Worm (Caenorhabditis elegans) whole organism, mixed stage, embryonic: Measurements from ENCODE around the gene unc-17.

ENCODE experiments used
- elt-1 ChIP-seq: sonication (generic microtip); optimal IDR thresholded peaks from 2 replicates; lab custom pipeline; 2017; ENCODE audit warnings: missing genetic modification characterization, mild to moderate bottlenecking, missing compliant biosample characterization, antibody characterized with exemption, moderate library complexity, borderline replicate concordance; ENCODE audit not compliant: insufficient read depth
- mab-5 ChIP-seq: fragments of 150-350 bp; optimal IDR thresholded peaks from 2 replicates; lab custom pipeline; 2014; ENCODE audit warnings: missing biosample characterization, missing genetic modification characterization
- pha-4 ChIP-seq: fragments of 150-350 bp; optimal IDR thresholded peaks from 2 replicates; lab custom pipeline; 2018; ENCODE audit warnings: missing biosample characterization, missing genetic modification reagents, missing genetic modification characterization
- unc-39 ChIP-seq: fragments of 150-350 bp; optimal IDR thresholded peaks from 2 replicates; lab custom pipeline; 2014; ENCODE audit warnings: missing biosample characterization, missing genetic modification characterization
- unc-62 ChIP-seq: fragments of 150-350 bp; optimal IDR thresholded peaks from 2 replicates; lab custom pipeline; 2014; ENCODE audit warnings: missing biosample characterization, missing genetic modification reagents, missing genetic modification characterization
- zip-8 ChIP-seq: fragments of 150-350 bp; optimal IDR thresholded peaks from 2 replicates; lab custom pipeline; 2014; ENCODE audit warnings: missing biosample characterization, missing genetic modification characterization
- ztf-11 ChIP-seq: fragments of 150-350 bp; optimal IDR thresholded peaks from 2 replicates; lab custom pipeline; 2014; ENCODE audit warnings: missing biosample characterization, missing genetic modification characterization

DNA sequence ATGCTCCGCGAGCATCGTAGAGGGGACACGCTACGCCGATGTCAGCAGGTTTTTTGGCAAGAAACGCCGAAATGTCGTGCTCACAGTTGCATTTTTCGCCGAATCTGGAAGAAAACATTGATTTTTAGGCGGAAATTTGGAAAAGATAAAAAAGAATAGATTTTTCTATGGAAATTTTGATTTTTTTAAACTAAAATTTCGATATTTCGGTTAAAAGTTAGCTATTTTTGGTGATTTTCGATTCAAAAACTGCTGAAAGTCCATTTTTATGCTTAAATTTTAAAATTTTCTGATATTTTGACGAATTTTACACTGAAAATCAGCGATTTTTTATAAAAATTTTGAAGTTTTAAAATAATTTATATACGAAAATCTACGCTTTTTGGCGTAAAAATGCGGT, 27.1 kb downstream of the unc-17 start:
- TF ChIP-seq mab-5 (tag; lab: Kevin White, UChicago) (no peak), unc-39 (no peak), zip-8 (tag; lab: Kevin White, UChicago) (no peak), unc-62 (GFP tag; lab: Kevin White, UChicago) (no peak), elt-1 (tag; lab: Kevin White, UChicago) (no peak), pha-4 (tag; lab: Kevin White, UChicago) (no peak), ztf-11 (tag; lab: Kevin White, UChicago) (no peak)
